Worm (Caenorhabditis elegans): Measurements from ENCODE around the gene K08E5.1.

Gene K08E5.1

DNA sequence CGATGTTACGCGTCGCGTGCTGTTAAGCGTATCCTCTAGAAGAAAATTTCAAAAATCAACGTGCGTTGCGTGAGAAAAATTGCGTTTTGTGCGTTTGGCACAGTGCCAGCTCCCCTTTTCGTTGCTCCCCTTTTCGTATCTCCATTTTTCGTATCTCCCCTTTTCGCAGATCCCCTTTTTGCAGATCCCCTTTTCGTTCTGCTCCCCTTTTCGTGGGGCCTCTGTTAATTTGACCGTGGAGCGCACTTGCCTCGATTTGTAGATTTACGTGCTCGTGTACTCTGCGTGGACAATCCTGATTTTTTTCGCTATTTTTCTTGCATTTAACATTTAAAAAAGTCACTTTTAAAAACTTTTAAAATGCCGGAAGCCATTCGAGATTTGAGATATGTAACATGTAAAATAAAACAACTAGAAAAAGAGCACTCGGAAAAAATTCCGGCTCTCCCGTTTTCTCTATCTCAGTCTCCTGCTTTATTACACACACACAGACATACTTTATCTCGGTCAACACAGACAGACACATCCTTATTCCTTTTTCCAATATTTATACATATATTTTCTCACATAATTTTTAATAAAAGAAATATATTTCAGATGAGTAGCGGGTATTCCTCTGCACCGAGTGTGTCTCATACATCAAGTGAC lies 22.9 kb downstream of the K08E5.1 start, which contains the start of gene ttll-4 (continued):
- TF ChIP-seq unc-39 (tag; optimal IDR thresholded peaks at IDR 0.05) (no peak), ztf-11 (tag; optimal IDR thresholded peaks at IDR 0.05) (no peak), fkh-10 (GFP tag; optimal IDR thresholded peaks at IDR 0.05) (no peak), daf-16 (GFP tag; optimal IDR thresholded peaks at IDR 0.05) (no peak), daf-16 (tag; optimal IDR thresholded peaks at IDR 0.05) (no peak)

DNA sequence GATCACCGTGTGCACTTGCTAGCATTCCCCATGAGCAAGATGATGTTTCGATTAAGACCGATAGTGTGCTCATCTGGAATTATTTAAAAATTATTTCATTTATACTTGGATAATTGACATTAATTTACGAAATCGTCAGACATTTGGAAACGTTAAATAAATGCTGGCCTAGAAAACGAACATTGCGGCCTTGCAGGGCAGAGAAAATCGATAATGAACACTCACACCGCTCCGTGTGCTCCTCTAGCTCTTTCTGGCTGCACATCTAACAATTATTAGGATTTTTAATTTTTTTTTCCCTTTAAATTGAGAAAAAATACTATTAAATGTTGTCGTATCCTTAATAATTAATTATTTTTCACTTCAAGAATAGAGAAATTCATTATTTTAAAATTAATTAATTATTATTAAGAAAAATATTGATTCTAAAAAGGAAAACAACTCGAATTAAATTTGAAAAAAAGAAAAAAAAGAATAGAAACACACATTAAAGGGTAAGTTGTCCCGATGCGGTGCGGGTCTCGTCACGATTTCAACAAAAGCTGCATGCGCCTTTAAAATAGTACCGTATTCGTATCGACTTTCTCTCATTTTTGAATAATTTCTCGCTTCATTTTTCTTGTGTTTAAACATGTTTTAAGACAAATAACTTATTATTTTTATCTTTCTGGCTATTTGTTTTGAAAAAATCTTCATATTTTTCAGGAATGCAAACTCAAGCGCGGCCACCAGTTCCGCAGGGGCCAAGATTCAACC lies 26.3 kb downstream of the K08E5.1 start, which contains the start of the genes gtf-2H3 and ham-3:
Gene gtf-2H3, minus strand, starts transcription at position 73 of the 756 bp plus-strand sequence.
Gene ham-3, plus strand, starts transcription at position 706 of the 756 bp plus-strand sequence.
- TF ChIP-seq ceh-28 (tag; optimal IDR thresholded peaks at IDR 0.05) (peak; percentile 65), mes-2 (tag; optimal IDR thresholded peaks at IDR 0.05; ENCODE audit: poor library complexity, severe bottlenecking) (peak; percentile 65), lsy-2 (tag; optimal IDR thresholded peaks at IDR 0.05) (peak in 1 of 2 experiments; percentile 25), gei-8 (GFP tag; optimal IDR thresholded peaks at IDR 0.05) (no peak)

DNA sequence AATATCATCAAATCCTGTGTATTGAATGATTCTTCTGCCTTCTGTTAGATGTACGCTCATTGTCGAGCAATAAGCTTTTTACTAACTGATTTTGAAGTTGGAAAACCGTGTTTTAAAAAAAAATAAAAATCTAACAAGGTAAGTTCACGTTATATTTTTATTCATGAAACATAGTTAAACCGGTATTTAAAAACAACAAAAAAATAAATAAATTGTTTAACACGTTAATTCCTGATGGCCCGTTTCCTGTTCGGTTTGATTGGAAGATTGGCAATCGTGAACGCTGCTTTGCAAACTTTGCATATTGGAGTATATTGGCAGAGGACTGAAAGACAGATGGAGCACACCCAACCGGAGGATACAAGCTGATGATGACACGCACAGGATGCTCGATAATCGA lies 27.8 kb downstream of the K08E5.1 start, which contains the start of gene ZK1128.3:
Gene ZK1128.3, minus strand, starts transcription at position 101 of the 400 bp plus-strand sequence.
- TF ChIP-seq nhr-28 (tag; optimal IDR thresholded peaks at IDR 0.05) = no peak
- TF ChIP-seq arid-1 (GFP tag; conservative IDR thresholded peaks at IDR 0.05) = no peak
- no peak for TF ChIP-seq nhr-48 (tag; optimal IDR thresholded peaks at IDR 0.05)
- no peak for TF ChIP-seq daf-12 (tag; optimal IDR thresholded peaks at IDR 0.05)
- no peak for TF ChIP-seq mep-1 (tag; optimal IDR thresholded peaks at IDR 0.05)
- TF ChIP-seq tra-1 (GFP tag; IDR thresholded peaks at IDR 0.05) = no peak
- no peak for TF ChIP-seq php-3 (GFP tag; IDR thresholded peaks at IDR 0.05)
- TF ChIP-seq lin-29 (GFP tag; IDR thresholded peaks at IDR 0.05) = no peak
- TF ChIP-seq F49E8.2 (tag; optimal IDR thresholded peaks at IDR 0.05; ENCODE audit: borderline replicate concordance) = no peak
- TF ChIP-seq nhr-111 (GFP tag; optimal IDR thresholded peaks at IDR 0.05) = no peak
- TF ChIP-seq Y75B8A.6 (GFP tag; IDR thresholded peaks at IDR 0.05) = no peak
- no peak for TF ChIP-seq lin-39 (tag; optimal IDR thresholded peaks at IDR 0.05)
- TF ChIP-seq F10B5.3 (tag; optimal IDR thresholded peaks at IDR 0.05) = no peak
- no peak for TF ChIP-seq jun-1 (tag; optimal IDR thresholded peaks at IDR 0.05)
- no peak for TF ChIP-seq set-16 (GFP tag; IDR thresholded peaks at IDR 0.05)
- no peak for TF ChIP-seq lin-15B (tag; optimal IDR thresholded peaks at IDR 0.05)

DNA sequence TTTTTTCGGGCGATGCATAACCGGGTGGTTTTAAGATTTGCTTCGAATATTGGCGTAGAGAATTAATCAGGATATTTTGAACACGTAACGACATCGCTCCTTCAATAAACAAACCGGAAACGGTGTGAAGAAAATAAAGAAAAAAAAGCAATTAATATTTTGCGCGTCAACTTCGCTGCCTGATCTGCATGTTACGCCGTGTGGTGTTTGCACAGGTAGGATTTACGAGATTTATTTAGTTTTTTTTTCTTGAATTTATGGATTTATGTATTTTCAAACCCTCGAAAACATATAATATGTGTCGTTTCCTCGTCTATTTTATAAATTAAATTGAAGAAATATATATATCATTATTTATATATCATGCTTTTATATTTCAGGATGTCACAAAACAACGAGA lies 31.9 kb downstream of the K08E5.1 start, which contains the start of the genes ZK1128.1 and mett-10:
Gene ZK1128.1, minus strand, starts transcription at position 99 of the 400 bp plus-strand sequence.
Gene mett-10, plus strand, starts transcription at position 375 of the 400 bp plus-strand sequence.
- TF ChIP-seq arid-1 (GFP tag; conservative IDR thresholded peaks at IDR 0.05) (no peak), egl-27 (tag; optimal IDR thresholded peaks at IDR 0.05) (no peak), lsy-2 (tag; optimal IDR thresholded peaks at IDR 0.05) (peak in 1 of 2 experiments; percentile 68), R02D3.7 (tag; optimal IDR thresholded peaks at IDR 0.05) (peak; percentile 61), dmd-8 (GFP tag; IDR thresholded peaks at IDR 0.05) (no peak), lin-1 (GFP tag; IDR thresholded peaks at IDR 0.05) (no peak), dpl-1 (GFP tag; optimal IDR thresholded peaks at IDR 0.05) (peak; percentile 33), mes-2 (tag; optimal IDR thresholded peaks at IDR 0.05; ENCODE audit: poor library complexity, severe bottlenecking) (peak; percentile 45), lir-3 (tag; optimal IDR thresholded peaks at IDR 0.05) (no peak), hmg-1.1 (GFP tag; IDR thresholded peaks at IDR 0.05) (0 out of 2 replicates have a peak, but pooled peaks have one; percentile 13), lin-39 (tag; optimal IDR thresholded peaks at IDR 0.05) (no peak), ceh-44 (GFP tag; IDR thresholded peaks at IDR 0.05) (no peak), gei-8 (GFP tag; optimal IDR thresholded peaks at IDR 0.05) (no peak), dve-1 (tag; optimal IDR thresholded peaks at IDR 0.05; ENCODE audit: insufficient read depth) (peak; percentile 9)
